Fruit fly (Drosophila melanogaster): Measurements from ENCODE around the gene alpha-Man-Ib.

Gene alpha-Man-Ib

DNA sequence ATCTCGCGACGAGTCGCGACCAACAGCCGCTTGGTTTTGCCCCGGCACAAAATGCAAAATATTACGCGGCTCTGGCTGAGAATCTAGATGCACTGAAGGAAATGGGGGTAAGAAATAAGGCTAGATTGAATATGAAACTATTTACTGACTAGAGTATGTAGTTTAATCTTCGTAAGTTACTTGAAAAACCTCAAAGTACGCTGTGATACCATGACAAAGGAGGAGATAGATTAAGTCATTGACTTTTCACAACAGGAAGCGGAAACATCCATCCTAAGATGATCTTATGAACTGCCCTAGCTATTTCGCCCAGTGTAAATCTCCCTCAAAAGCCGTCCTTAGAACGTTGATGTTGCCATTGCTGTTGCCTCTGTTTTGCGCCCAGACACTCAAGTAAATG is 18.5 kb downstream of the alpha-Man-Ib start (continued):
- no peak for TF ChIP-seq caup (GFP tag; optimal IDR thresholded peaks at IDR 0.05; ENCODE audit: severe bottlenecking)
- no peak for TF ChIP-seq peb (GFP tag; IDR thresholded peaks at IDR 0.05)
- no peak for TF ChIP-seq Sry-δ (GFP tag; optimal IDR thresholded peaks at IDR 0.05)
- peak; percentile 6 for TF ChIP-seq nmo (GFP tag; optimal IDR thresholded peaks at IDR 0.05)
- TF ChIP-seq CG13624 (GFP tag; optimal IDR thresholded peaks at IDR 0.05), result no peak
- no peak for TF ChIP-seq CG10431 (GFP tag; optimal IDR thresholded peaks at IDR 0.05)
- peak; percentile 17 for TF ChIP-seq nom (GFP tag; optimal IDR thresholded peaks at IDR 0.05)
- no peak for TF ChIP-seq gce (GFP tag; IDR thresholded peaks at IDR 0.05)
- no peak for TF ChIP-seq CG3281 (GFP tag; optimal IDR thresholded peaks at IDR 0.05)
- no peak for TF ChIP-seq maf-S (GFP tag; optimal IDR thresholded peaks at IDR 0.05)
- TF ChIP-seq dm (GFP tag; optimal IDR thresholded peaks at IDR 0.05), result no peak
- no peak for TF ChIP-seq CG31441 (GFP tag; IDR thresholded peaks at IDR 0.05)
- TF ChIP-seq gcm2 (GFP tag; optimal IDR thresholded peaks at IDR 0.05), result no peak
- TF ChIP-seq CG13775 (GFP tag; optimal IDR thresholded peaks at IDR 0.05), result no peak
- no peak for TF ChIP-seq CG17829 (tag; optimal IDR thresholded peaks at IDR 0.05)
- no peak for TF ChIP-seq CG6683 (GFP tag; optimal IDR thresholded peaks at IDR 0.05)
- TF ChIP-seq CG4404 (GFP tag; IDR thresholded peaks at IDR 0.05), result no peak
- no peak for TF ChIP-seq CG2678 (tag; optimal IDR thresholded peaks at IDR 0.05)
- TF ChIP-seq CG5953 (GFP tag; IDR thresholded peaks at IDR 0.05), result no peak
- no peak for TF ChIP-seq Pdp1 (GFP tag; optimal IDR thresholded peaks at IDR 0.05)
- TF ChIP-seq CG10321 (GFP tag; IDR thresholded peaks at IDR 0.05), result no peak
- TF ChIP-seq H15 (GFP tag; IDR thresholded peaks at IDR 0.05), result no peak
- TF ChIP-seq Mes4 (GFP tag; optimal IDR thresholded peaks at IDR 0.05), result no peak
- TF ChIP-seq CG4424 (GFP tag; optimal IDR thresholded peaks at IDR 0.05), result no peak
- TF ChIP-seq wek (GFP tag; optimal IDR thresholded peaks at IDR 0.05), result no peak
- peak; percentile 29 for TF ChIP-seq Hmr (GFP tag; optimal IDR thresholded peaks at IDR 0.05)
- no peak for TF ChIP-seq lab (GFP tag; optimal IDR thresholded peaks at IDR 0.05)
- no peak for TF ChIP-seq az2 (GFP tag; optimal IDR thresholded peaks at IDR 0.05)
- no peak for TF ChIP-seq ase (GFP tag; IDR thresholded peaks at IDR 0.05)
- TF ChIP-seq CG9932 (GFP tag; IDR thresholded peaks at IDR 0.05), result no peak
- TF ChIP-seq sd (tag; optimal IDR thresholded peaks at IDR 0.05), result no peak
- no peak for TF ChIP-seq sob (GFP tag; IDR thresholded peaks at IDR 0.05)
- TF ChIP-seq Max (GFP tag; optimal IDR thresholded peaks at IDR 0.05), result no peak
- TF ChIP-seq Chrac-16 (GFP tag; optimal IDR thresholded peaks at IDR 0.05), result no peak
- TF ChIP-seq Dip2 (GFP tag; IDR thresholded peaks at IDR 0.05), result no peak
- no peak for TF ChIP-seq Lim3 (GFP tag; IDR thresholded peaks at IDR 0.05)
- TF ChIP-seq CG1529 (GFP tag; optimal IDR thresholded peaks at IDR 0.05), result no peak
- no peak for TF ChIP-seq CG17612 (GFP tag; IDR thresholded peaks at IDR 0.05)
- peak; percentile 23 for TF ChIP-seq CG2120 (GFP tag; optimal IDR thresholded peaks at IDR 0.05)
- TF ChIP-seq Dip3 (GFP tag; optimal IDR thresholded peaks at IDR 0.05), result no peak
- no peak for TF ChIP-seq sens-2 (GFP tag; IDR thresholded peaks at IDR 0.05)
- TF ChIP-seq NC2β (GFP tag; optimal IDR thresholded peaks at IDR 0.05), result no peak
- TF ChIP-seq bsh (GFP tag; optimal IDR thresholded peaks at IDR 0.05), result peak in 1 of 2 experiments; percentile 45
- no peak for TF ChIP-seq eyg (GFP tag; optimal IDR thresholded peaks at IDR 0.05)
- TF ChIP-seq CkIIα-i1 (GFP tag; IDR thresholded peaks at IDR 0.05), result no peak
- TF ChIP-seq emc (GFP tag; optimal IDR thresholded peaks at IDR 0.05), result no peak
- TF ChIP-seq CG7987 (GFP tag; optimal IDR thresholded peaks at IDR 0.05), result no peak
- no peak for TF ChIP-seq Ets97D (GFP tag; optimal IDR thresholded peaks at IDR 0.05)
- peak; percentile 30; the same call in 1 of the 3 replicates for TF ChIP-seq otp (GFP tag; IDR thresholded peaks at IDR 0.05)
- TF ChIP-seq Rx (GFP tag; IDR thresholded peaks at IDR 0.05), result no peak
- TF ChIP-seq Dfd (GFP tag; optimal IDR thresholded peaks at IDR 0.05), result no peak
- TF ChIP-seq CG33213 (GFP tag; optimal IDR thresholded peaks at IDR 0.05), result no peak
- peak; percentile 60; the same call in 1 of the 2 replicates for TF ChIP-seq Drgx (GFP tag; IDR thresholded peaks at IDR 0.05)
